Worm (Caenorhabditis elegans): ENCODE results near the gene K02A6.3.

Gene K02A6.3

ce11 chrX:8252293-8252692 lies 20.6 kb upstream of the K02A6.3 start, which contains the start of gene M60.6 (continued):
- TF ChIP-seq nhr-76 (tag; optimal IDR thresholded peaks at IDR 0.05): no peak

DNA sequence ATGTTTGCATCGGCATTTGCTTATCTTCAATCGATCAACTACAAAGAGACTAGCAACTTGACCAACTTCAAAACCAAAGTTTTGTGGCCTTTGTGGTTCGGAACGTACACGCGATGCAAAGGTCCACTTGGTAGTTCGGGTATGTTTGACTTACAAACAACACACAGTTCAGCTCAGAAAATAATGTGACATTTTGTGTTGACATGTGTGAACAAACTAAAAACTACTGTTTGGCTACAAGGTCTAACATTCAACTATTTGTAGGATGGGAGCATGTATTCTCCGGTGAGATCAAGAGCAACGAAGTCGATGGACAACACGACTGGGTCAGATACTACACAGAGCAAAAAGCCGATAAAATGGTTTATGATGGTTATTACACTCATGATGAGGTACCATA lies 15.4 kb upstream of the K02A6.3 start:
- TF ChIP-seq snpc-4 (tag; optimal IDR thresholded peaks at IDR 0.05) (no peak), nhr-11 (tag; optimal IDR thresholded peaks at IDR 0.05) (no peak), efl-1 (optimal IDR thresholded peaks at IDR 0.05) (no peak), efl-1 (GFP tag; optimal IDR thresholded peaks at IDR 0.05 in 1 of 2) (no peak), lir-3 (tag; optimal IDR thresholded peaks at IDR 0.05; ENCODE audit: poor library complexity) (no peak), elt-3 (tag; optimal IDR thresholded peaks at IDR 0.05) (no peak), aha-1 (tag; optimal IDR thresholded peaks at IDR 0.05) (no peak), dpl-1 (GFP tag; optimal IDR thresholded peaks at IDR 0.05) (no peak), ztf-11 (tag; optimal IDR thresholded peaks at IDR 0.05) (no peak), nhr-77 (tag; optimal IDR thresholded peaks at IDR 0.05) (no peak), nhr-76 (tag; optimal IDR thresholded peaks at IDR 0.05) (no peak)

DNA sequence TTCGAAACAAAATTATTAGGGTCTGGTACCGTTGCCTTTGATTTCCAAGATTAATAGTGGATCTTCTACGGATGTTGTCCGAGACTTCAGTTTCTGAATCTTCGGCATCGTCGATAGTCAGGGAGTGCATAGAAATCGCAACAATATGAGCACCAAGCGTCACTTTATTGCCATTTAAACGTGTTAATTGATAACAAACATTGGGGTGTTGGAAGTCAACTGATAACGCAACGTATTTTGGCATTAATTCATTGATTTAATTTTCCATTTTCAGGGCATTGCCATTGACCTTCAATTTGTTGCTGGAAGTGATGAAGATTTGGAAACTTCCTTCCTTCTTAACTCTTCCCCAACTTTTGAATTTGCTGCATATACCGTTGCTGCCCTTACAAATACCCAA lies 14.4 kb upstream of the K02A6.3 start, which contains the start of gene kqt-2:
Gene kqt-2 (minus strand): TSS at position 244 of the 400 bp plus-strand sequence.
- no peak for TF ChIP-seq mep-1 (tag; optimal IDR thresholded peaks at IDR 0.05)
- peak; percentile 62 for TF ChIP-seq elt-2 (tag; optimal IDR thresholded peaks at IDR 0.05)

ce11 chrX:8243116-8243515 lies 11.4 kb upstream of the K02A6.3 start:
- TF ChIP-seq efl-1 (optimal IDR thresholded peaks at IDR 0.05) (no peak), efl-1 (GFP tag; optimal IDR thresholded peaks at IDR 0.05 in 1 of 2) (no peak), pqm-1 (tag; optimal IDR thresholded peaks at IDR 0.05) (peak; percentile 61), elt-2 (tag; optimal IDR thresholded peaks at IDR 0.05) (peak; percentile 93), efl-3 (GFP tag; optimal IDR thresholded peaks at IDR 0.05) (no peak), nhr-71 (tag; optimal IDR thresholded peaks at IDR 0.05) (no peak), nhr-20 (tag; optimal IDR thresholded peaks at IDR 0.05) (peak; percentile 14), xbp-1 (tag; optimal IDR thresholded peaks at IDR 0.05) (peak; percentile 12), blmp-1 (tag; optimal IDR thresholded peaks at IDR 0.05) (no peak), tlp-1 (tag; optimal IDR thresholded peaks at IDR 0.05) (peak; percentile 37), lin-35 (GFP tag; optimal IDR thresholded peaks at IDR 0.05) (peak in 1 of 2 experiments; percentile 44), sox-4 (tag; optimal IDR thresholded peaks at IDR 0.05) (no peak), snu-23 (GFP tag; optimal IDR thresholded peaks at IDR 0.05) (no peak), mdl-1 (tag; optimal IDR thresholded peaks at IDR 0.05) (peak in 1 of 2 experiments; percentile 44), jun-1 (tag; optimal IDR thresholded peaks at IDR 0.05) (peak; percentile 52), hpl-2 (GFP tag; optimal IDR thresholded peaks at IDR 0.05) (peak; percentile 6)

ce11 chrX:8241906-8242305 lies 10.2 kb upstream of the K02A6.3 start, which contains the start of gene endu-2:
Gene endu-2, plus strand, starts transcription at chrX:8242301.
- TF ChIP-seq hpl-2 (GFP tag; optimal IDR thresholded peaks at IDR 0.05) (no peak), alr-1 (tag; optimal IDR thresholded peaks at IDR 0.05; ENCODE audit: borderline replicate concordance) (no peak), nhr-28 (tag; optimal IDR thresholded peaks at IDR 0.05) (no peak), rnt-1 (tag; optimal IDR thresholded peaks at IDR 0.05) (no peak), lin-35 (GFP tag; optimal IDR thresholded peaks at IDR 0.05) (peak in 1 of 2 experiments; percentile 3), mdl-1 (tag; optimal IDR thresholded peaks at IDR 0.05) (peak in 1 of 2 experiments; percentile 50), unc-98 (GFP tag; IDR thresholded peaks at IDR 0.05) (no peak), nhr-71 (tag; optimal IDR thresholded peaks at IDR 0.05) (peak; percentile 29), efl-1 (optimal IDR thresholded peaks at IDR 0.05) (no peak), efl-1 (GFP tag; optimal IDR thresholded peaks at IDR 0.05 in 1 of 2) (no peak), nhr-90 (tag; optimal IDR thresholded peaks at IDR 0.05; ENCODE audit: poor library complexity) (peak; percentile 5), pax-3 (tag; optimal IDR thresholded peaks at IDR 0.05) (no peak), isw-1 (GFP tag; IDR thresholded peaks at IDR 0.05) (no peak), sptf-1 (tag; optimal IDR thresholded peaks at IDR 0.05) (no peak), elt-2 (tag; optimal IDR thresholded peaks at IDR 0.05) (peak; percentile 86), aha-1 (tag; optimal IDR thresholded peaks at IDR 0.05) (no peak), unc-130 (tag; optimal IDR thresholded peaks at IDR 0.05) (no peak)

Data from whole organism, L1 larva.